Worm (Caenorhabditis elegans): ENCODE measurements around the gene K07F5.16.

DNA sequence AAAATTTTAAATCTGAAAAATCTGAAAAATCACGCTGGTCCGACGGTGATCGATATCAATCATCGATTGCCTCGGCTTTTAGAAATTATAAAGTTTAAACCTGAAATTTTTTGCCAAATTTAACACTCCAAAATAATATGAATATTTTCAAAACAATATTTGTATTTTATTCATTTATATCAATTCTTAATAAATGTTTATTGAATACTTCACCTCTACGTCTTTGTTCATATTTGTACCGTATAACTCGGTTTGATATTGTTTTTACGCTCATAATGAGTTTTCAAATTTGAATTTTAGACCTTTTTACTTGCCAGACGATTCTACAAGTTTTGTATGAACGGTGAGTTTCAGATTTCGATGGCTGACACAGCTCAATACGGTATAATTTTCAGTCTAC, 861 bp downstream of the K07F5.16 start, which contains the start of the genes K07F5.15 and K07F5.22:
- no peak for TF ChIP-seq cog-1 (tag; optimal IDR thresholded peaks at IDR 0.05)
- no peak for TF ChIP-seq flt-1 (GFP tag; IDR thresholded peaks at IDR 0.05)
- TF ChIP-seq ztf-29 (GFP tag; IDR thresholded peaks at IDR 0.05): no peak
- TF ChIP-seq T22C8.4 (GFP tag; IDR thresholded peaks at IDR 0.05): no peak
- TF ChIP-seq ref-1 (GFP tag; conservative IDR thresholded peaks at IDR 0.05): no peak

All from whole organism, midembryonic.